Worm (Caenorhabditis elegans) whole organism, young adult: Measurements from ENCODE around the gene ndx-2.

Experiments
- B0019.2 ChIP-seq: fragments of 200-800 bp; sonication (Bioruptor generic); conservative IDR thresholded peaks from 2 replicates; pipeline ENCODE4 v1.3.6; 2022; ENCODE audit warnings: missing genetic modification reagents, missing genetic modification characterization, missing compliant biosample characterization
- B0336.3 ChIP-seq: fragments of 200-800 bp; sonication (Bioruptor generic); IDR thresholded peaks from 2 replicates; pipeline ENCODE4 v1.3.6; 2022; ENCODE audit warnings: missing genetic modification characterization, missing compliant biosample characterization
- F22D6.2 ChIP-seq: sonication (generic microtip); optimal IDR thresholded peaks from 2 replicates; lab custom pipeline; 2016; ENCODE audit warnings: mild to moderate bottlenecking, missing genetic modification characterization, missing compliant biosample characterization
- F39B2.1 ChIP-seq: fragments of 200-800 bp; sonication (Bioruptor generic); IDR thresholded peaks from 2 replicates; pipeline ENCODE4 v1.3.6; 2022; ENCODE audit warnings: missing genetic modification reagents, missing genetic modification characterization, missing compliant biosample characterization
- F49E8.2 ChIP-seq: sonication (generic microtip); optimal IDR thresholded peaks from 3 replicates; lab custom pipeline; 2017; ENCODE audit warnings: missing genetic modification characterization, mild to moderate bottlenecking, missing compliant biosample characterization, antibody characterized with exemption, moderate library complexity; ENCODE audit not compliant: insufficient read depth
- F52B5.7 ChIP-seq: sonication (generic microtip); optimal IDR thresholded peaks from 2 replicates; lab custom pipeline; 2016; ENCODE audit warnings: mild to moderate bottlenecking, missing genetic modification characterization, missing compliant biosample characterization
- F57C9.4 ChIP-seq: sonication (generic microtip); optimal IDR thresholded peaks from 2 replicates; lab custom pipeline; 2017; ENCODE audit warnings: mild to moderate bottlenecking, missing genetic modification characterization, missing compliant biosample characterization
- Y53F4B.3 ChIP-seq: fragments of 200-800 bp; sonication (Bioruptor generic); IDR thresholded peaks from 2 replicates; pipeline ENCODE4 v1.3.6; 2022; ENCODE audit warnings: missing genetic modification reagents, missing genetic modification characterization, missing compliant biosample characterization
- Y53G8AR.9 ChIP-seq: fragments of 200-800 bp; sonication (Bioruptor generic); conservative IDR thresholded peaks from 2 replicates; pipeline ENCODE4 v1.3.6; 2022; ENCODE audit warnings: missing genetic modification reagents, missing genetic modification characterization, missing compliant biosample characterization
- Y79H2A.3 ChIP-seq: fragments of 200-800 bp; sonication (Bioruptor generic); conservative IDR thresholded peaks from 2 replicates; pipeline ENCODE4 v1.3.6; 2022; ENCODE audit warnings: missing genetic modification reagents, missing genetic modification characterization, missing compliant biosample characterization
- athp-1 ChIP-seq: sonication (generic microtip); optimal IDR thresholded peaks from 2 replicates; lab custom pipeline; 2017; ENCODE audit warnings: mild to moderate bottlenecking, missing genetic modification characterization, missing compliant biosample characterization
- attf-5 ChIP-seq: fragments of 200-800 bp; sonication (Bioruptor generic); optimal IDR thresholded peaks from 2 replicates; lab custom pipeline; 2018; ENCODE audit warnings: mild to moderate bottlenecking, missing genetic modification characterization, missing compliant biosample characterization
- attf-6 ChIP-seq: fragments of 200-800 bp; sonication (Bioruptor generic); IDR thresholded peaks from 2 replicates; pipeline ENCODE4 v1.3.6; 2022; ENCODE audit warnings: missing genetic modification reagents, missing genetic modification characterization, missing compliant biosample characterization
- cebp-1 ChIP-seq, 2 experiments: fragments of 200-800 bp in 1 of 2; sonication (Bioruptor generic) in 1 of 2; sonication (generic microtip) in 1 of 2; IDR thresholded peaks in 1 of 2; optimal IDR thresholded peaks in 1 of 2; 2 replicates each; pipeline versions ENCODE4 v1.3.6 to Lab custom; 2017 to 2022; ENCODE audit warnings: missing compliant biosample characterization in 2 of 2, missing genetic modification characterization in 2 of 2, mild to moderate bottlenecking in 1 of 2, missing genetic modification reagents in 1 of 2, moderate library complexity in 1 of 2
- ceh-79 ChIP-seq: sonication (generic microtip); optimal IDR thresholded peaks from 2 replicates; lab custom pipeline; 2017; ENCODE audit warnings: mild to moderate bottlenecking, missing genetic modification characterization, missing compliant biosample characterization
- egl-18 ChIP-seq: fragments of 200-800 bp; sonication (Bioruptor generic); IDR thresholded peaks from 2 replicates; pipeline ENCODE4 v1.3.6; 2022; ENCODE audit warnings: missing genetic modification reagents, missing genetic modification characterization, missing compliant biosample characterization
- egl-44 ChIP-seq: fragments of 200-800 bp; sonication (Bioruptor generic); IDR thresholded peaks from 2 replicates; pipeline ENCODE4 v1.3.6; 2022; ENCODE audit warnings: missing genetic modification reagents, missing genetic modification characterization, missing compliant biosample characterization
- egrh-3 ChIP-seq: fragments of 200-800 bp; sonication (Bioruptor generic); IDR thresholded peaks from 2 replicates; pipeline ENCODE4 v1.3.6; 2022; ENCODE audit warnings: missing genetic modification reagents, missing genetic modification characterization, missing compliant biosample characterization
- ekl-4 ChIP-seq: fragments of 200-800 bp; sonication (Bioruptor generic); IDR thresholded peaks from 2 replicates; pipeline ENCODE4 v1.3.6; 2022; ENCODE audit warnings: missing genetic modification reagents, missing genetic modification characterization, missing compliant biosample characterization
- gei-17 ChIP-seq: fragments of 200-800 bp; sonication (Bioruptor generic); optimal IDR thresholded peaks from 2 replicates; lab custom pipeline; 2018; ENCODE audit warnings: mild to moderate bottlenecking, missing genetic modification characterization, missing compliant biosample characterization
- hlh-12 ChIP-seq: sonication (generic microtip); optimal IDR thresholded peaks from 2 replicates; lab custom pipeline; 2016; ENCODE audit warnings: missing genetic modification characterization, missing compliant biosample characterization
- hmg-20 ChIP-seq: fragments of 200-800 bp; sonication (Bioruptor generic); IDR thresholded peaks from 2 replicates; pipeline ENCODE4 v1.3.6; 2022; ENCODE audit warnings: missing genetic modification reagents, missing genetic modification characterization, missing compliant biosample characterization
- hrde-1 ChIP-seq: sonication (generic microtip); optimal IDR thresholded peaks from 2 replicates; lab custom pipeline; 2016; ENCODE audit warnings: missing genetic modification characterization, mild to moderate bottlenecking, missing compliant biosample characterization, moderate library complexity, missing genotype, missing genetic modification reagents, borderline replicate concordance
- let-607 ChIP-seq, 2 experiments: fragments of 200-800 bp in 1 of 2; sonication (Bioruptor generic) in 1 of 2; sonication (generic microtip) in 1 of 2; optimal IDR thresholded peaks; 2 replicates each; lab custom pipeline; 2016 to 2018; ENCODE audit warnings: mild to moderate bottlenecking in 2 of 2, missing compliant biosample characterization in 2 of 2, missing genetic modification characterization in 2 of 2, moderate library complexity in 2 of 2, missing genotype in 1 of 2
- lin-35 ChIP-seq, 3 experiments: fragments of 150-350 bp in 2 of 3; sonication (generic microtip) in 1 of 3; optimal IDR thresholded peaks; 2 replicates each; lab custom pipeline; 2014 to 2018; ENCODE audit warnings: missing biosample characterization in 3 of 3, missing genetic modification characterization in 3 of 3, missing genetic modification reagents in 3 of 3
- lin-40 ChIP-seq: sonication (generic microtip); optimal IDR thresholded peaks from 2 replicates; lab custom pipeline; 2016; ENCODE audit warnings: missing genetic modification characterization, mild to moderate bottlenecking, missing compliant biosample characterization, missing genotype, missing genetic modification reagents
- lin-54 ChIP-seq: fragments of 200-800 bp; sonication (Bioruptor generic); optimal IDR thresholded peaks from 2 replicates; lab custom pipeline; 2018; ENCODE audit warnings: mild to moderate bottlenecking, missing genetic modification characterization, missing compliant biosample characterization
- madf-3 ChIP-seq: fragments of 200-800 bp; sonication (Bioruptor generic); IDR thresholded peaks from 2 replicates; pipeline ENCODE4 v1.3.6; 2022; ENCODE audit warnings: missing genetic modification reagents, missing genetic modification characterization, missing compliant biosample characterization
- madf-6 ChIP-seq: fragments of 200-800 bp; sonication (Bioruptor generic); IDR thresholded peaks from 2 replicates; pipeline ENCODE4 v1.3.6; 2022; ENCODE audit warnings: missing genetic modification reagents, missing genetic modification characterization, missing compliant biosample characterization
- mcd-1 ChIP-seq: fragments of 200-800 bp; sonication (Bioruptor generic); IDR thresholded peaks from 2 replicates; pipeline ENCODE4 v1.3.6; 2022; ENCODE audit warnings: missing genetic modification reagents, missing genetic modification characterization, missing compliant biosample characterization
- mel-28 ChIP-seq: sonication (generic microtip); optimal IDR thresholded peaks from 2 replicates; lab custom pipeline; 2016; ENCODE audit warnings: borderline replicate concordance, mild to moderate bottlenecking, missing genetic modification characterization, missing compliant biosample characterization
- nfya-1 ChIP-seq: sonication (generic microtip); optimal IDR thresholded peaks from 2 replicates; lab custom pipeline; 2017; ENCODE audit warnings: antibody characterized with exemption, missing compliant biosample characterization, missing genetic modification characterization, borderline replicate concordance; ENCODE audit not compliant: insufficient read depth
- nfyb-1 ChIP-seq: fragments of 200-800 bp; sonication (Bioruptor generic); IDR thresholded peaks from 2 replicates; pipeline ENCODE4 v1.3.6; 2022; ENCODE audit warnings: missing genetic modification reagents, missing genetic modification characterization, missing compliant biosample characterization
- nhr-80 ChIP-seq: sonication (generic microtip); optimal IDR thresholded peaks from 2 replicates; lab custom pipeline; 2016; ENCODE audit warnings: missing genetic modification characterization, missing compliant biosample characterization
- rcor-1 ChIP-seq: fragments of 200-800 bp; sonication (Bioruptor generic); IDR thresholded peaks from 2 replicates; pipeline ENCODE4 v1.3.6; 2022; ENCODE audit warnings: missing genetic modification reagents, missing genetic modification characterization, missing compliant biosample characterization
- rpc-1 ChIP-seq, 2 experiments: fragments of 150-350 bp in 1 of 2; sonication (generic microtip) in 1 of 2; optimal IDR thresholded peaks; 2 replicates each; lab custom pipeline; 2014 to 2018; ENCODE audit warnings: missing biosample characterization in 1 of 2, missing genetic modification characterization in 1 of 2, missing genetic modification reagents in 1 of 2, missing genotype in 1 of 2
- snpc-4 ChIP-seq, 5 experiments: fragments of 150-350 bp in 1 of 5; sonication (generic microtip) in 4 of 5; optimal IDR thresholded peaks; 2 replicates each; lab custom pipeline; 2014 to 2018; ENCODE audit warnings: missing genetic modification characterization in 5 of 5, missing biosample characterization in 3 of 5, antibody characterized with exemption in 2 of 5, mild to moderate bottlenecking in 2 of 5, missing compliant biosample characterization in 2 of 5, missing genotype in 2 of 5, moderate library complexity in 2 of 5, missing genetic modification reagents in 1 of 5
- sptf-2 ChIP-seq: fragments of 200-800 bp; sonication (Bioruptor generic); optimal IDR thresholded peaks from 2 replicates; lab custom pipeline; 2018; ENCODE audit warnings: mild to moderate bottlenecking, missing genetic modification characterization, missing compliant biosample characterization
- tbp1 ChIP-seq: fragments of 200-800 bp; sonication (Bioruptor generic); optimal IDR thresholded peaks from 2 replicates; lab custom pipeline; 2018; ENCODE audit warnings: mild to moderate bottlenecking, missing genetic modification characterization, missing compliant biosample characterization
- unc-62 ChIP-seq: fragments of 150-350 bp; optimal IDR thresholded peaks from 2 replicates; lab custom pipeline; 2014; ENCODE audit warnings: missing biosample characterization, missing genetic modification reagents, missing genetic modification characterization
- zfh-2 ChIP-seq: fragments of 200-800 bp; sonication (Bioruptor generic); conservative IDR thresholded peaks from 2 replicates; pipeline ENCODE4 v1.3.6; 2022; ENCODE audit warnings: missing genetic modification reagents, missing genetic modification characterization, missing compliant biosample characterization
- ztf-26 ChIP-seq: sonication (generic microtip); optimal IDR thresholded peaks from 2 replicates; lab custom pipeline; 2017; ENCODE audit warnings: missing genetic modification characterization, missing compliant biosample characterization
- ztf-28 ChIP-seq: fragments of 200-800 bp; sonication (Bioruptor generic); IDR thresholded peaks from 2 replicates; pipeline ENCODE4 v1.3.6; 2022; ENCODE audit warnings: missing genetic modification reagents, missing genetic modification characterization, missing compliant biosample characterization
- ztf-3 ChIP-seq: fragments of 200-800 bp; sonication (Bioruptor generic); optimal IDR thresholded peaks from 2 replicates; lab custom pipeline; 2018; ENCODE audit warnings: mild to moderate bottlenecking, missing genetic modification characterization, missing compliant biosample characterization

ndx-2 gene

ce11 chrV:2702883-2703282 lies 38.1 kb upstream of the ndx-2 start:
- TF ChIP-seq unc-62 (GFP tag; lab: Kevin White, UChicago) (no peak), ztf-3 (GFP tag; lab: Kevin White, UChicago) (no peak), egl-44 (no peak), zfh-2 (GFP tag; lab: Robert Waterston, UW) (peak; percentile 73), cebp-1 (GFP tag; IDR thresholded peaks at IDR 0.05; lab: Robert Waterston, UW) (no peak), cebp-1 (tag; optimal IDR thresholded peaks at IDR 0.05; lab: Kevin White, UChicago) (no peak), attf-6 (GFP tag; lab: Robert Waterston, UW) (no peak), B0336.3 (GFP tag; lab: Robert Waterston, UW) (no peak), mcd-1 (0 out of 2 replicates have a peak, but pooled peaks have one; percentile 10), madf-3 (GFP tag; lab: Robert Waterston, UW) (0 out of 2 replicates have a peak, but pooled peaks have one; percentile 9)

ce11 chrV:2698826-2699225 lies 34.0 kb upstream of the ndx-2 start, which contains the start of gene nuo-5:
Gene nuo-5, plus strand, starts transcription at chrV:2698972.
- TF ChIP-seq nhr-80 (tag; lab: Kevin White, UChicago) (no peak), Y79H2A.3 (no peak), hlh-12 (tag; lab: Kevin White, UChicago) (no peak), ztf-26 (tag; lab: Kevin White, UChicago) (no peak), hmg-20 (GFP tag; lab: Robert Waterston, UW) (no peak), nfya-1 (tag; lab: Kevin White, UChicago) (no peak), Y53F4B.3 (GFP tag; lab: Robert Waterston, UW) (no peak), cebp-1 (GFP tag; IDR thresholded peaks at IDR 0.05; lab: Robert Waterston, UW) (no peak), cebp-1 (tag; optimal IDR thresholded peaks at IDR 0.05; lab: Kevin White, UChicago) (no peak), F52B5.7 (peak; percentile 50), F22D6.2 (tag; lab: Kevin White, UChicago) (no peak), Y53G8AR.9 (GFP tag; lab: Robert Waterston, UW) (0 out of 2 replicates have a peak, but pooled peaks have one; percentile 33), madf-6 (peak; percentile 32; the same call in 1 of the 2 replicates), egl-44 (no peak), F39B2.1 (GFP tag; lab: Robert Waterston, UW) (no peak), egl-18 (no peak), F57C9.4 (tag; lab: Kevin White, UChicago) (no peak), F49E8.2 (no peak), ztf-28 (GFP tag; lab: Robert Waterston, UW) (no peak), ceh-79 (tag; lab: Kevin White, UChicago) (no peak), gei-17 (GFP tag; lab: Kevin White, UChicago) (no peak), tbp1 (GFP tag; lab: Kevin White, UChicago) (no peak), hrde-1 (tag; lab: Kevin White, UChicago) (no peak), ekl-4 (GFP tag; lab: Robert Waterston, UW) (no peak), lin-35 (GFP tag; optimal IDR thresholded peaks at IDR 0.05; lab: Kevin White, UChicago) (no peak), lin-40 (no peak), mel-28 (tag; lab: Kevin White, UChicago) (no peak), rpc-1 (optimal IDR thresholded peaks at IDR 0.05; lab: Kevin White, UChicago) (no peak), rpc-1 (tag; optimal IDR thresholded peaks at IDR 0.05; lab: Kevin White, UChicago) (no peak), lin-54 (GFP tag; lab: Kevin White, UChicago) (peak; percentile 7), B0019.2 (no peak), madf-3 (GFP tag; lab: Robert Waterston, UW) (no peak), nfyb-1 (GFP tag; lab: Robert Waterston, UW) (no peak), attf-5 (GFP tag; lab: Kevin White, UChicago) (no peak), rcor-1 (GFP tag; lab: Robert Waterston, UW) (no peak), let-607 (tag; optimal IDR thresholded peaks at IDR 0.05; lab: Kevin White, UChicago) (no peak), athp-1 (tag; lab: Kevin White, UChicago) (peak; percentile 31), snpc-4 (GFP tag; optimal IDR thresholded peaks at IDR 0.05; lab: Kevin White, UChicago) (no peak), snpc-4 (tag; optimal IDR thresholded peaks at IDR 0.05; lab: Kevin White, UChicago) (no peak), sptf-2 (no peak), egrh-3 (no peak), zfh-2 (GFP tag; lab: Robert Waterston, UW) (no peak)
